Worm (Caenorhabditis elegans): Measurements from ENCODE around the gene rnf-121.

rnf-121 gene

DNA sequence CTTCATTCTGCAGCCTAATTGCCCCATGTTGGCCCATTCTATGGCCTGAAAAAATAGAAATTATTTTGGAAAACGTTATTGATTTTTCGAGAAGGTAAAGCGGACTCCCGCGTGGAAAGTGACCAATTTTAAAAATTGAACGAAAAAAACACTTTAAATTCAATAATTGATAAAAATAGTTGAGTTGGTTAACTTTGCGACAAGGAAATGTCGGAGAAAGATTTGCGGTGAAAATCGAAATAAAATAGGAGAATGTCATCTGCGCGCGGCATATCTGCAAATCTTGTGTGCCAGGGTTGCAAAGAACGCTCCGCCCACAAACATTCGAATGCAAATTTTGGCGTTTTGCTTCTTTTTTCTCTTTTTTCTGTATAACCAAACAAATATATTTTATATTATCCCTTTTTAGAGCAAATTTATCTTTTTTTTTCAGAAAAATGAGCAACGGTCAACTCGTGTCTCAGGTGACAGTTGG is at the start of gene rnf-121, which contains the start of gene C16C10.4:
rnf-121 (minus strand) TSS at position 51 of the 475 bp plus-strand sequence.
C16C10.4 (plus strand) TSS at position 434 of the 475 bp plus-strand sequence.
- TF ChIP-seq dao-5 (tag; optimal IDR thresholded peaks at IDR 0.05) = peak; percentile 43
- TF ChIP-seq him-1 (tag; optimal IDR thresholded peaks at IDR 0.05) = peak; percentile 45
- TF ChIP-seq W03F9.2 (tag; optimal IDR thresholded peaks at IDR 0.05) = peak; percentile 69

DNA sequence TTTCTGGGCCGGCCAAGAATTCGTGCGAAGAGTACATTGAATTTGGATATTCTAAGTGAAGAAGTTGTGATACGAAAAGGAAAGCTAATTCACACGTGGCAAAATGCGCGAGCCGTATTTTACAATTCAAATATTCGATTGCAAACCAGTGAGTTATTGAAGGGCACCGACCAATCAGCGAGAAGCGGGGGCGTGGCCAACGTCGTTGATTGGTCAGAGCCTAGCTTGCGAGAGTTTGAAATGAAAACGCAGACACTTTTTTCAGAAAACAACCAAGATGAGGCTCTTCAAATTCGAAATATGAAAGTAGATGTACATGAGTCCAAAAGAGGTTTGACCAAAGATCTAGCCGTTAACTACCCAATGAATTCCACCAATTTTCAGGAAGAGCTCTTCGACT is 39.9 kb upstream of the rnf-121 start:
- TF ChIP-seq W03F9.2 (tag; optimal IDR thresholded peaks at IDR 0.05) (no peak), him-1 (tag; optimal IDR thresholded peaks at IDR 0.05) (no peak), dao-5 (tag; optimal IDR thresholded peaks at IDR 0.05) (no peak)

DNA sequence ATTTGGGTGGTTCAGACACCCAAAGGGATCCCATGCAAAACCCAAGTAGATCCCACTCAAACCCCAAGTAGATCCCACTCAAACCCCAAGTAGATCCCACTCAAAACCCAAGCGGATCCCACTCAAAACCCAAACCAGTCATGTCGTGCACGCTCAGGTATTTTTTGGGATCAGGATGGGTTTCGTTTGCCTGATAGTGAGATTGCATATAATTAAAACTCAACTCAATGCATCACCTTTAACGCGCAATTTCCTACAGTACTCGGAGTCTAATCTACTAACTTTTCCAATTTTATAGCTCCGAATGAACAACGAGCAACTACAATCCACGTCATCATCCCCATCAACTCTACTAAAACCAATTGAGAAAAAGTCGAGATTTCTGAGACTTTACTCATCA is 38.4 kb upstream of the rnf-121 start, which contains the start of gene phlp-2:
phlp-2 (plus strand) TSS at position 301 of the 400 bp plus-strand sequence.
- no peak for TF ChIP-seq him-1 (tag; optimal IDR thresholded peaks at IDR 0.05)
- no peak for TF ChIP-seq W03F9.2 (tag; optimal IDR thresholded peaks at IDR 0.05)
- TF ChIP-seq dao-5 (tag; optimal IDR thresholded peaks at IDR 0.05) = no peak

- TF ChIP-seq dao-5 (tag; optimal IDR thresholded peaks at IDR 0.05) = no peak
- no peak for TF ChIP-seq W03F9.2 (tag; optimal IDR thresholded peaks at IDR 0.05)
- no peak for TF ChIP-seq him-1 (tag; optimal IDR thresholded peaks at IDR 0.05)
These were observed 37.5 kb upstream of the rnf-121 start for ce11 chrIII:4208210-4208609.

DNA sequence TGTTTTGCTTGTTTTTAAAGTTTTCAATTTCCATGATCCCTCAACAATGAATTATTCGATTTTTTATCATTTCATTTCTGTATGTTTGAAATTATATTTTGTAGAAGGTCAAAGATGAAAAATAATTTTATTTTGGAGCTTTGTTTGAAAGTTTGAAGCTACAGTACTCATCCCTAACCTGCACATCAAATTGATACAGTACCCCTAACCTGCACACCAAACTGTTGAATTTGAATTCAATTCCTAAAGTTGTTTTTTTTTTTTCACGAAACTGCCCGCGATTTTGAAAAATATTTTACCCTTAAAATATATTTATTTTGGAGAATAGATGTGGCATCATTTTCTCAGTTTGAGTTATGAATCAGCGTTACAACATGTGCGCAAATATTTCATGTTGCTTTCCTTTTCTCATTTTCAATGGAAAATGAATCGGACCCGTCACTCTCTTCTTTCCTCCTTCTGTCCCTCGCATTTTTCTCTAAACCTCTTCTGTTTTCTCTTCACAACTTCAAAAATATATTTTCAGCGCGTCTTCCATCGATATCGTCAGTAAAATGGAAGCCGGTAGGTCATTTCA is 35.1 kb upstream of the rnf-121 start, which contains the start of gene R74.8:
R74.8 (plus strand) TSS at position 527 of the 577 bp plus-strand sequence.
- TF ChIP-seq W03F9.2 (tag; optimal IDR thresholded peaks at IDR 0.05) (peak; percentile 36), dao-5 (tag; optimal IDR thresholded peaks at IDR 0.05) (no peak), him-1 (tag; optimal IDR thresholded peaks at IDR 0.05) (no peak)

- TF ChIP-seq dao-5 (tag; optimal IDR thresholded peaks at IDR 0.05) = no peak
- no peak for TF ChIP-seq him-1 (tag; optimal IDR thresholded peaks at IDR 0.05)
- TF ChIP-seq W03F9.2 (tag; optimal IDR thresholded peaks at IDR 0.05) = no peak
These were observed 34.2 kb upstream of the rnf-121 start for ce11 chrIII:4204964-4205363.

ce11 chrIII:4204072-4204471 is 33.3 kb upstream of the rnf-121 start, which contains the start of the genes pelo-1 and R74.7:
TSS of gene pelo-1 (minus strand) at chrIII:4204222.
TSS of gene R74.7 (plus strand) at chrIII:4204429.
- TF ChIP-seq W03F9.2 (tag; optimal IDR thresholded peaks at IDR 0.05) (no peak), dao-5 (tag; optimal IDR thresholded peaks at IDR 0.05) (no peak), him-1 (tag; optimal IDR thresholded peaks at IDR 0.05) (no peak)

DNA sequence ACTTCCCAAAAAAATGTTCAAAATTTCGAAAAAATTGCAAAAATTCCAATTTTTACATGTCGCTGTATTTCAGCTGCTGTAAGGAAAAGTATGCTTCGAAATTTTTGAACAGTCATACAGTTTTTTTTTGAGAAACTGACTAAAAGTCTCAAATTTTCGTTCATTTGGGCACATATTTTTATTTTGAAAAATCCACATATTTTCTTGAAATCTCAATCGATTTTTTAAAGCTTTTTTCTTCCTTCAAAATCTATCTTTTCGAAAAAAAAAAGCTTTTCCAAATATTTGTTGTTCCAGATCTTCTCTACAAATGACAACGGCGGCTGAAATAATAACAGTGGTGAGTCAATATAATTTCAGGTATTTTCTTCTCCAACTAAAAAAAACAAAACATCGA is 26.2 kb upstream of the rnf-121 start, which contains the start of gene asd-1:
asd-1 (plus strand) TSS at position 298 of the 397 bp plus-strand sequence.
- TF ChIP-seq him-1 (tag; optimal IDR thresholded peaks at IDR 0.05) = no peak
- TF ChIP-seq W03F9.2 (tag; optimal IDR thresholded peaks at IDR 0.05) = no peak
- no peak for TF ChIP-seq dao-5 (tag; optimal IDR thresholded peaks at IDR 0.05)

- TF ChIP-seq W03F9.2 (tag; optimal IDR thresholded peaks at IDR 0.05) (peak; percentile 7), him-1 (tag; optimal IDR thresholded peaks at IDR 0.05) (no peak)
These were observed 25.7 kb upstream of the rnf-121 start for ce11 chrIII:4196301-4196987.

ce11 chrIII:4195306-4196008 is 24.7 kb upstream of the rnf-121 start:
- TF ChIP-seq W03F9.2 (tag; optimal IDR thresholded peaks at IDR 0.05) (peak; percentile 2), dao-5 (tag; optimal IDR thresholded peaks at IDR 0.05) (peak; percentile 58), him-1 (tag; optimal IDR thresholded peaks at IDR 0.05) (peak; percentile 51)

- TF ChIP-seq him-1 (tag; optimal IDR thresholded peaks at IDR 0.05) (no peak), dao-5 (tag; optimal IDR thresholded peaks at IDR 0.05) (no peak), W03F9.2 (tag; optimal IDR thresholded peaks at IDR 0.05) (no peak)
These were observed 23.8 kb upstream of the rnf-121 start for ce11 chrIII:4194349-4195110.

ce11 chrIII:4193659-4194103 is 22.9 kb upstream of the rnf-121 start, which contains the start of gene xbp-1:
TSS of gene xbp-1 (plus strand) at chrIII:4193809.
- TF ChIP-seq W03F9.2 (tag; optimal IDR thresholded peaks at IDR 0.05) (peak; percentile 84), dao-5 (tag; optimal IDR thresholded peaks at IDR 0.05) (no peak), him-1 (tag; optimal IDR thresholded peaks at IDR 0.05) (peak; percentile 63)

Data from whole organism, L4/young adult.